Worm (Caenorhabditis elegans) whole organism, L4 larva: ENCODE measurements around the gene nhr-290.
A peak's percentile ranks its signal among the peaks of the same experiment; 100 is the strongest.
"Not testable (repeated sequence)": the region's sequence is repeated elsewhere in the genome, so short reads cannot be mapped to it uniquely, and the experiment has no call there.

Experiments used
- D1046.2 ChIP-seq: fragments of 200-800 bp; sonication (Bioruptor generic); IDR thresholded peaks from 2 replicates; pipeline ENCODE4 v1.3.6; 2022; ENCODE audit warnings: missing genetic modification characterization, missing compliant biosample characterization
- F49E8.2 ChIP-seq: sonication (generic microtip); optimal IDR thresholded peaks from 2 replicates; lab custom pipeline; 2016; ENCODE audit warnings: missing compliant biosample characterization, mild to moderate bottlenecking, missing genetic modification characterization, borderline replicate concordance
- Y105C5A.15 ChIP-seq: fragments of 200-800 bp; sonication (Bioruptor generic); IDR thresholded peaks from 2 replicates; pipeline ENCODE4 v1.3.6; 2022; ENCODE audit warnings: missing genetic modification characterization, missing compliant biosample characterization
- Y75B8A.6 ChIP-seq: fragments of 200-800 bp; sonication (Bioruptor generic); IDR thresholded peaks from 2 replicates; pipeline ENCODE4 v1.3.6; 2022; ENCODE audit warnings: missing genetic modification reagents, missing genetic modification characterization, missing compliant biosample characterization
- ama-1 ChIP-seq: fragments of 150-350 bp; optimal IDR thresholded peaks from 2 replicates; lab custom pipeline; 2014; ENCODE audit warnings: inconsistent platforms, mixed read lengths
- arid-1 ChIP-seq: fragments of 200-800 bp; sonication (Bioruptor generic); conservative IDR thresholded peaks from 2 replicates; pipeline ENCODE4 v1.3.6; 2022; ENCODE audit warnings: missing genetic modification reagents, missing genetic modification characterization, missing compliant biosample characterization
- ceh-28 ChIP-seq: fragments of 150-350 bp; optimal IDR thresholded peaks from 2 replicates; lab custom pipeline; 2014; ENCODE audit warnings: missing biosample characterization, missing genetic modification reagents, missing genetic modification characterization
- ceh-62 ChIP-seq: sonication (generic microtip); optimal IDR thresholded peaks from 2 replicates; lab custom pipeline; 2017; ENCODE audit warnings: missing biosample characterization, missing genetic modification characterization
- ctbp-1 ChIP-seq: fragments of 200-800 bp; sonication (Bioruptor generic); IDR thresholded peaks from 2 replicates; pipeline ENCODE4 v1.3.6; 2022; ENCODE audit warnings: missing genetic modification reagents, missing genetic modification characterization, missing compliant biosample characterization
- daf-16 ChIP-seq, 3 experiments: sonication (generic microtip); optimal IDR thresholded peaks; 2 replicates each; lab custom pipeline; 2016 to 2017; ENCODE audit warnings: missing genetic modification characterization in 3 of 3, missing genetic modification reagents in 3 of 3, mild to moderate bottlenecking in 2 of 3, missing compliant biosample characterization in 2 of 3, missing biosample characterization in 1 of 3, moderate library complexity in 1 of 3
- dmd-6 ChIP-seq: fragments of 200-800 bp; sonication (Bioruptor generic); IDR thresholded peaks from 2 replicates; pipeline ENCODE4 v1.3.6; 2022; ENCODE audit warnings: missing genetic modification reagents, missing genetic modification characterization, missing compliant biosample characterization
- dmd-9 ChIP-seq: fragments of 200-800 bp; sonication (Bioruptor generic); IDR thresholded peaks from 2 replicates; pipeline ENCODE4 v1.3.6; 2022; ENCODE audit warnings: missing genetic modification reagents, missing genetic modification characterization, missing compliant biosample characterization
- dpl-1 ChIP-seq: fragments of 150-350 bp; optimal IDR thresholded peaks from 2 replicates; lab custom pipeline; 2014; ENCODE audit warnings: missing biosample characterization, missing genetic modification reagents, missing genetic modification characterization
- duxl-1 ChIP-seq: sonication (generic microtip); optimal IDR thresholded peaks from 2 replicates; lab custom pipeline; 2016; ENCODE audit warnings: mild to moderate bottlenecking, missing genetic modification characterization, moderate library complexity, missing compliant biosample characterization; ENCODE audit not compliant: poor library complexity
- dve-1 ChIP-seq: sonication (generic microtip); optimal IDR thresholded peaks from 2 replicates; lab custom pipeline; 2017; ENCODE audit warnings: antibody characterized with exemption, mild to moderate bottlenecking, missing genetic modification characterization, missing compliant biosample characterization; ENCODE audit not compliant: insufficient read depth
- egl-43 ChIP-seq: fragments of 200-800 bp; sonication (Bioruptor generic); IDR thresholded peaks from 2 replicates; pipeline ENCODE4 v1.3.6; 2022; ENCODE audit warnings: missing genetic modification reagents, missing genetic modification characterization, missing compliant biosample characterization
- fkh-10 ChIP-seq: fragments of 150-350 bp; optimal IDR thresholded peaks from 2 replicates; lab custom pipeline; 2014; ENCODE audit warnings: missing biosample characterization, missing genetic modification reagents, missing genetic modification characterization
- hmg-1.1 ChIP-seq: fragments of 200-800 bp; sonication (Bioruptor generic); IDR thresholded peaks from 2 replicates; pipeline ENCODE4 v1.3.6; 2022; ENCODE audit warnings: missing genetic modification reagents, missing genetic modification characterization, missing compliant biosample characterization
- lin-38 ChIP-seq: fragments of 200-800 bp; sonication (Bioruptor generic); IDR thresholded peaks from 2 replicates; pipeline ENCODE4 v1.3.6; 2022; ENCODE audit warnings: missing genetic modification reagents, missing genetic modification characterization, missing compliant biosample characterization
- nhr-102 ChIP-seq: sonication (generic microtip); optimal IDR thresholded peaks from 2 replicates; lab custom pipeline; 2016; ENCODE audit warnings: mild to moderate bottlenecking, missing genetic modification characterization, moderate library complexity, missing compliant biosample characterization
- nhr-111 ChIP-seq: fragments of 200-800 bp; sonication (Bioruptor generic); optimal IDR thresholded peaks from 2 replicates; lab custom pipeline; 2018; ENCODE audit warnings: mild to moderate bottlenecking, missing genetic modification characterization, missing compliant biosample characterization
- nhr-28 ChIP-seq: fragments of 150-350 bp; optimal IDR thresholded peaks from 2 replicates; lab custom pipeline; 2014; ENCODE audit warnings: missing biosample characterization, missing genetic modification characterization
- pqm-1 ChIP-seq: sonication (generic microtip); optimal IDR thresholded peaks from 2 replicates; lab custom pipeline; 2017; ENCODE audit warnings: missing biosample characterization, missing genetic modification characterization
- saeg-2 ChIP-seq: fragments of 200-800 bp; sonication (Bioruptor generic); IDR thresholded peaks from 2 replicates; pipeline ENCODE4 v1.3.6; 2022; ENCODE audit warnings: missing genetic modification reagents, missing genetic modification characterization, missing compliant biosample characterization
- snpc-1.2 ChIP-seq: fragments of 200-800 bp; sonication (Bioruptor generic); IDR thresholded peaks from 2 replicates; pipeline ENCODE4 v1.3.6; 2022; ENCODE audit warnings: missing genetic modification reagents, missing genetic modification characterization, missing compliant biosample characterization
- snpc-4 ChIP-seq: fragments of 150-350 bp; optimal IDR thresholded peaks from 2 replicates; lab custom pipeline; 2014; ENCODE audit warnings: missing biosample characterization, missing genetic modification characterization
- unc-62 ChIP-seq, 3 experiments: fragments of 150-350 bp in 1 of 3; sonication (generic microtip); optimal IDR thresholded peaks in 2 of 3; peaks in 1 of 3; 1 replicate in 1 of 3; 2 replicates in 2 of 3; lab custom pipeline; 2014 to 2017; ENCODE audit warnings: missing biosample characterization in 3 of 3, missing genetic modification characterization in 3 of 3, missing genetic modification reagents in 3 of 3, missing genotype in 1 of 3
- zfp-2 ChIP-seq: sonication (generic microtip); optimal IDR thresholded peaks from 2 replicates; lab custom pipeline; 2016; ENCODE audit warnings: mild to moderate bottlenecking, missing genetic modification characterization, missing compliant biosample characterization
- zfp-3 ChIP-seq: fragments of 200-800 bp; sonication (Bioruptor generic); conservative IDR thresholded peaks from 2 replicates; pipeline ENCODE4 v1.3.6; 2022; ENCODE audit warnings: missing genetic modification reagents, missing genetic modification characterization, missing compliant biosample characterization

The nhr-290 gene

DNA sequence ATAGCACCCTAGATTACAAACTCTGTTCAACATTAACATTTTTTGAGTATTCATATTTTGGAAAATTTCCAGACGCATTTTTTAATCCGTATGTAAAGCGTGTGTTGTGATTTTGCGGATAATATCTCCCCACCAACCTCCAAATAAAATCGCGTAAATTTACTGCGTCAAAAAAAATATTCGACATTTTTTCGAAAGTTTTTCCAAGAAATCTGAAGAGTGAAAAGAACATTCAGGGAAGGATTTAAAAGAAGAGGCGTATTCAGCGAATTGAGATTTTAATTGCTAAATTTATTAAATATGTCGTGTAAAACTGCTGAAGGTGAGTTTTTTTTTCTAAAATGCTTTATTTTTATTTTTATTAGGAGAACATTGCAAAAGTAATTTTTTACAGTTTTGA is at the start of gene nhr-290:
Gene nhr-290, plus strand, starts transcription at position 301 of the 400 bp plus-strand sequence.
- TF ChIP-seq snpc-1.2 (GFP tag; lab: Robert Waterston, UW), result no peak
- no peak for TF ChIP-seq saeg-2 (GFP tag; lab: Robert Waterston, UW)
- TF ChIP-seq duxl-1 (tag; lab: Kevin White, UChicago), result no peak
- TF ChIP-seq snpc-4, result no peak
- no peak for TF ChIP-seq hmg-1.1 (GFP tag; lab: Robert Waterston, UW)
- no peak for TF ChIP-seq zfp-2 (tag; lab: Kevin White, UChicago)
- TF ChIP-seq nhr-102 (tag; lab: Kevin White, UChicago), result no peak
- no peak for TF ChIP-seq ama-1
- TF ChIP-seq Y105C5A.15, result no peak
- no peak for TF ChIP-seq Y75B8A.6 (GFP tag; lab: Robert Waterston, UW)
- no peak for TF ChIP-seq daf-16 (GFP tag; optimal IDR thresholded peaks at IDR 0.05; lab: Kevin White, UChicago)
- TF ChIP-seq daf-16 (tag; optimal IDR thresholded peaks at IDR 0.05; lab: Kevin White, UChicago), result no peak
- TF ChIP-seq ceh-28 (tag; lab: Kevin White, UChicago), result no peak
- TF ChIP-seq ceh-62 (tag; lab: Kevin White, UChicago), result no peak
- TF ChIP-seq F49E8.2 (tag; lab: Kevin White, UChicago), result no peak
- no peak for TF ChIP-seq D1046.2 (GFP tag; lab: Robert Waterston, UW)
- TF ChIP-seq dpl-1 (GFP tag; lab: Kevin White, UChicago), result no peak

DNA sequence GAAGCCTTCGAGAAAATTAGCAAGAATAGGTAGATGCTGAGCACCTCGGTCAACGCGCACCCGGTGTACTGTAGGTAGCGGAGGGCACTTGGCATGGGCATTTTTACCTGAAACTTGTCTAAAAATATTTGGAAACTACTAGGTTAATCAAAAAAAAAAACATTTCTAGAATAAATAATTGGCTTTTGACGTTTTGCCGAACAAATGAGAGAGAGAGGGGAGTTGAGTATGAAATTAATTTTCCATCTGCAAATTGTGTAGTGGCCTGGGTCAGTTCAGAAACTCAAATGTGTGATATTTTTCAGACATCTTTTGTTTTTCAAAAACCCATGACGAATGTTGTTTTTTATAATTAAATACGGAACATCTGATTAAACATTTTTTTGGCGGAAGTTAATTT is 37.7 kb upstream of the nhr-290 start, which contains the start of gene Y45G12C.10:
Gene Y45G12C.10, minus strand, starts transcription at position 101 of the 400 bp plus-strand sequence.
- not testable (repeated sequence) for TF ChIP-seq egl-43 (GFP tag; lab: Robert Waterston, UW); arid-1 (GFP tag; lab: Robert Waterston, UW); fkh-10

DNA sequence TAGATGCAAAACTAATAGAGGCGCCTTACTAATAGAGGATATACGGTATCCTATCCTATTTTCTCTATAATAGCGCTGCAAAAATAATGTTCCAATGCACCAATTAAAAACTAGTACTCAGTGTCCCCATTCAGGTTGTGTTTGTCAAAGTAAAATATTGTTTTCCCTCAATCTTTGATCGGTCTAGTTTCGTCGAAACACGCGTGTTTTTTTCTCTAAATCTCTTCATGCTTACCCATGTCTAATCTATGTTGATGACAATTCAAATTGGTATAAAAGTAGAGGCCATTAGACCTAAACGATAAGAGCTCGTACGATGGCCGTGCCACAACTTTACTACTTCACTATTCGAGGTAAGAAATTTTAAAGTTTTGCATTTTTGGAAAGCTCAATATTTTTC is 12.6 kb upstream of the nhr-290 start, which contains the start of gene gst-10:
Gene gst-10, plus strand, starts transcription at position 301 of the 400 bp plus-strand sequence.
- not testable (repeated sequence) for TF ChIP-seq unc-62 (GFP tag; optimal IDR thresholded peaks at IDR 0.05 in 1 of 2; lab: Kevin White, UChicago); unc-62 (tag; optimal IDR thresholded peaks at IDR 0.05; lab: Kevin White, UChicago); ceh-28 (tag; lab: Kevin White, UChicago); ctbp-1
- TF ChIP-seq, all 104 proteins: peak for 0; not testable (repeated sequence) for 104

DNA sequence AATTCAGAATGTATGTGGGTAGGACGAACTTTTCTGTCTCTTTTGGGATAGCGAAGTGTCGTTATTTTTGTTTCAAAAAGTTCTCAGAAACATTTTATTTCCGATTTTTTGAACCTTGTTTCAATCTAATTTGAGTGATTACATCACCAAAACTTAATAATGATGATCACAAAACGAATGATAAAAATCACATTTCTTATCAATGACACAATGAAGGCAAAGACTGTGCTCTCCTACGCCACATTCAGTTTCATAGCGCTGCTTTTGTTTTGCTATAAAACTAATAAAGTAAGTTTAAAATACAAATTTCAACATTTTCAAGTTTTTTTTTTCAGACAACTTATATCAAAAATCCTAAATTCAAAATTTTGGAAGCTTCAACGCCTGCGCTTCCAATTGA is 8.5 kb upstream of the nhr-290 start, which contains the start of gene Y45G12C.1:
Gene Y45G12C.1, plus strand, starts transcription at position 159 of the 400 bp plus-strand sequence.
- TF ChIP-seq dpl-1 (GFP tag; lab: Kevin White, UChicago) (no peak), dve-1 (tag; lab: Kevin White, UChicago) (peak; percentile 14), pqm-1 (tag; lab: Kevin White, UChicago) (peak; percentile 55), dmd-6 (GFP tag; lab: Robert Waterston, UW) (peak; percentile 57; the same call in 1 of the 2 replicates), dmd-9 (no peak), nhr-28 (peak; percentile 37)
- TF ChIP-seq, all 104 proteins: peak for 4

DNA sequence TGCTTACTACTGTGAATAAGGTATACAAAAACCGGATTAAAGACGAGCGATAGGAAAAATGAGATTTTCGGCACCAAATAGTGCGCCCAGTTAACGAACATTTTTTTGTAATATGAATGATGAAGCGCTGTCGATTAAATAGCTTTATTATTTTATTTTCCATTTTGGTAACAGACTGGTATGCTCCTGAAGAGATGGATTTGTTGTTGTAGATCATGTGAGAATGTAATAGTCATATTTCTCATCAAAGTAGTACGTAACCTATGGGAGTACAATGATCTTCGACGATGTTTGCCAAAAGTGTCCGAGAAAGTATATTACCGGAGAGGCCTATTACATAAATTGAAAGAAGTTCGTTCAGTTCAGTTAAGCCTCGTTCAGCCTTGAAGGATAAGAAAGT is 3.3 kb upstream of the nhr-290 start, which contains the start of gene srj-19:
Gene srj-19, minus strand, starts transcription at position 101 of the 400 bp plus-strand sequence.
- TF ChIP-seq snpc-4 (no peak), lin-38 (GFP tag; lab: Robert Waterston, UW) (no peak), zfp-3 (GFP tag; lab: Robert Waterston, UW) (no peak)

DNA sequence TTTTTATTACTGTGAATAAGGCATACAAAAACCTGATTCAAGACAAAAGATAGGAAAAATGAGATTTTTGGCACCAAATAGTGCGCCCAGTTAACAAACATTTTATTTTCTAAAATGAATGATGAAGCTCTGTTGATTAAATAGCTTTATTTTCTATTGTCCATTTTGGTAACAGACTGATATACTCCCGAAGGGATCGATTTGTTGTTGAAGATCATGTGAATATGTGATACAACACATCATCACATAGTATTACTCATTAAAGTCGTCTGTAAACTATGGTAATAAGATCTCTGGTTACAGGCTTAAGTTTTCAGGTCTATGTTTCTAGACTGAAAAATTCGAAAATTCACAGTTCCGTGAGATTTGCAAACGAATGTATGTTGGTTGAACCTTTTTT is 873 bp upstream of the nhr-290 start, which contains the start of gene srj-20:
Gene srj-20, minus strand, starts transcription at position 101 of the 400 bp plus-strand sequence.
- TF ChIP-seq snpc-1.2 (GFP tag; lab: Robert Waterston, UW), result no peak
- no peak for TF ChIP-seq nhr-111
- TF ChIP-seq ctbp-1, result no peak
